Fruit fly (Drosophila melanogaster) whole organism, embryonic: ENCODE data around the gene Cdc16.
A peak's percentile ranks its signal among the peaks of the same experiment; 100 is the strongest.

ENCODE experiments used
- Aef1 ChIP-seq: fragments of 200-800 bp; sonication (Bioruptor generic); IDR thresholded peaks from 3 replicates; pipeline ENCODE4 v1.3.6; 2022; ENCODE audit warnings: missing biosample characterization, missing genetic modification characterization
- Atf6 ChIP-seq: fragments of 200-800 bp; sonication (Bioruptor generic); IDR thresholded peaks from 2 replicates; pipeline ENCODE4 v1.3.6; 2022; ENCODE audit warnings: missing biosample characterization, missing genetic modification characterization
- CG10209 ChIP-seq: fragments of 200-800 bp; sonication (Bioruptor generic); optimal IDR thresholded peaks from 3 replicates; lab custom pipeline; 2017; ENCODE audit warnings: missing biosample characterization, mild to moderate bottlenecking, missing genetic modification characterization, missing genetic modification reagents
- CG10274 ChIP-seq: fragments of 200-800 bp; sonication (Bioruptor generic); optimal IDR thresholded peaks from 3 replicates; lab custom pipeline; 2017; ENCODE audit warnings: missing biosample characterization, mild to moderate bottlenecking, missing genetic modification characterization
- CG11247 ChIP-seq: fragments of 200-800 bp; sonication (Bioruptor generic); IDR thresholded peaks from 2 replicates; pipeline ENCODE4 v1.3.6; 2022; ENCODE audit warnings: missing biosample characterization, missing genetic modification characterization
- CG12942 ChIP-seq: fragments of 200-800 bp; sonication (Bioruptor generic); optimal IDR thresholded peaks from 3 replicates; lab custom pipeline; 2016; ENCODE audit warnings: missing biosample characterization, missing genetic modification characterization
- CG13123 ChIP-seq: fragments of 200-800 bp; sonication (Bioruptor generic); optimal IDR thresholded peaks from 2 replicates; lab custom pipeline; 2016; ENCODE audit warnings: missing biosample characterization, missing genetic modification characterization
- CG14014 ChIP-seq: fragments of 200-800 bp; sonication (Bioruptor generic); IDR thresholded peaks from 2 replicates; pipeline ENCODE4 v1.3.6; 2022; ENCODE audit warnings: missing biosample characterization, missing genetic modification characterization
- CG14050 ChIP-seq: fragments of 200-800 bp; sonication (Bioruptor generic); IDR thresholded peaks from 3 replicates; pipeline ENCODE4 v1.3.6; 2022; ENCODE audit warnings: missing biosample characterization, missing genetic modification characterization
- CG1603 ChIP-seq: fragments of 200-800 bp; sonication (Bioruptor generic); optimal IDR thresholded peaks from 2 replicates; lab custom pipeline; 2019; ENCODE audit warnings: missing biosample characterization, mild to moderate bottlenecking, missing genetic modification characterization, moderate library complexity
- CG17612 ChIP-seq: fragments of 200-800 bp; sonication (Bioruptor generic); IDR thresholded peaks from 2 replicates; pipeline ENCODE4 v1.3.6; 2022; ENCODE audit warnings: missing biosample characterization, missing genetic modification characterization
- CG30020 ChIP-seq: fragments of 200-800 bp; optimal IDR thresholded peaks from 2 replicates; lab custom pipeline; 2019; ENCODE audit warnings: missing biosample characterization, mild to moderate bottlenecking, missing genetic modification characterization, moderate library complexity
- CG32767 ChIP-seq: fragments of 200-800 bp; sonication (Bioruptor generic); IDR thresholded peaks from 2 replicates; pipeline ENCODE4 v1.3.6; 2022; ENCODE audit warnings: missing biosample characterization, missing genetic modification characterization
- CG34376 ChIP-seq: fragments of 200-800 bp; sonication (Bioruptor generic); optimal IDR thresholded peaks from 2 replicates; lab custom pipeline; 2018; ENCODE audit warnings: missing biosample characterization, mild to moderate bottlenecking, missing genetic modification characterization
- CG3838 ChIP-seq: fragments of 200-800 bp; sonication (Bioruptor generic); optimal IDR thresholded peaks from 3 replicates; lab custom pipeline; 2016; ENCODE audit warnings: missing biosample characterization, missing genetic modification characterization
- CG4707 ChIP-seq: fragments of 200-800 bp; sonication (Bioruptor generic); optimal IDR thresholded peaks from 2 replicates; lab custom pipeline; 2018; ENCODE audit warnings: missing biosample characterization, mild to moderate bottlenecking, missing genetic modification characterization, moderate library complexity
- CG6272 ChIP-seq: fragments of 200-800 bp; sonication (Bioruptor generic); IDR thresholded peaks from 2 replicates; pipeline ENCODE4 v1.3.6; 2022; ENCODE audit warnings: missing biosample characterization, missing genetic modification characterization
- CG6683 ChIP-seq: fragments of 200-800 bp; sonication (Bioruptor generic); optimal IDR thresholded peaks from 2 replicates; lab custom pipeline; 2017; ENCODE audit warnings: missing biosample characterization, mild to moderate bottlenecking, missing genetic modification characterization, missing genetic modification reagents
- CG7556 ChIP-seq: fragments of 200-800 bp; sonication (Bioruptor generic); optimal IDR thresholded peaks from 2 replicates; lab custom pipeline; 2017; ENCODE audit warnings: missing biosample characterization, mild to moderate bottlenecking, missing genetic modification characterization
- CG7745 ChIP-seq: fragments of 200-800 bp; sonication (Bioruptor generic); optimal IDR thresholded peaks from 2 replicates; lab custom pipeline; 2018; ENCODE audit warnings: missing biosample characterization, mild to moderate bottlenecking, missing genetic modification characterization, moderate library complexity
- CG8290 ChIP-seq, 3 experiments: fragments of 200-800 bp; sonication (Bioruptor generic); optimal IDR thresholded peaks; 2 replicates each; lab custom pipeline; 2016 to 2019; ENCODE audit warnings: missing biosample characterization in 3 of 3, missing genetic modification characterization in 3 of 3, mild to moderate bottlenecking in 2 of 3, moderate library complexity in 1 of 3
- CG9876 ChIP-seq: fragments of 200-800 bp; sonication (Bioruptor generic); optimal IDR thresholded peaks from 2 replicates; lab custom pipeline; 2016; ENCODE audit warnings: missing biosample characterization, missing genetic modification characterization
- GATAe ChIP-seq: fragments of 200-800 bp; sonication (Bioruptor generic); conservative IDR thresholded peaks from 2 replicates; pipeline ENCODE4 v1.3.6; 2022; ENCODE audit warnings: missing biosample characterization, missing genetic modification characterization
- HmgZ ChIP-seq: fragments of 200-800 bp; sonication (Bioruptor generic); optimal IDR thresholded peaks from 2 replicates; lab custom pipeline; 2018; ENCODE audit warnings: missing biosample characterization, mild to moderate bottlenecking, missing genetic modification characterization
- Hmx ChIP-seq: fragments of 200-800 bp; sonication (Bioruptor generic); optimal IDR thresholded peaks from 2 replicates; lab custom pipeline; 2016; ENCODE audit warnings: missing biosample characterization, missing genetic modification characterization
- Hsf ChIP-seq: fragments of 200-800 bp; sonication (Bioruptor generic); optimal IDR thresholded peaks from 3 replicates; lab custom pipeline; 2016; ENCODE audit warnings: missing biosample characterization, missing genetic modification characterization
- Med ChIP-seq: fragments of 200-800 bp; sonication (Bioruptor generic); peaks from one replicate; lab custom pipeline; 2016; ENCODE audit warnings: missing biosample characterization, missing genetic modification characterization, mild to moderate bottlenecking, inconsistent platforms, moderate library complexity
- PHDP ChIP-seq: fragments of 200-800 bp; sonication (Bioruptor generic); optimal IDR thresholded peaks from 3 replicates; lab custom pipeline; 2018; ENCODE audit warnings: missing biosample characterization, mild to moderate bottlenecking, missing genetic modification characterization, moderate library complexity
- Xrp1 ChIP-seq: fragments of 200-800 bp; sonication (Bioruptor generic); IDR thresholded peaks from 2 replicates; pipeline ENCODE4 v1.3.6; 2022; ENCODE audit warnings: missing biosample characterization, missing genetic modification characterization
- amos ChIP-seq: fragments of 200-800 bp; sonication (Bioruptor generic); IDR thresholded peaks from 2 replicates; pipeline ENCODE4 v1.3.6; 2022; ENCODE audit warnings: missing biosample characterization, missing genetic modification characterization; ENCODE audit not compliant: partially characterized antibody
- ash1 ChIP-seq: fragments of 200-800 bp; sonication (Bioruptor generic); optimal IDR thresholded peaks from 2 replicates; lab custom pipeline; 2018; ENCODE audit warnings: missing biosample characterization, mild to moderate bottlenecking, missing genetic modification characterization
- bowl ChIP-seq: fragments of 200-800 bp; sonication (Bioruptor generic); IDR thresholded peaks from 2 replicates; pipeline ENCODE4 v1.3.6; 2022; ENCODE audit warnings: missing biosample characterization, missing genetic modification characterization
- bsh ChIP-seq, 2 experiments: fragments of 200-800 bp; sonication (Bioruptor generic); optimal IDR thresholded peaks; 2 replicates each; lab custom pipeline; 2017 to 2018; ENCODE audit warnings: mild to moderate bottlenecking in 2 of 2, missing biosample characterization in 2 of 2, missing genetic modification characterization in 2 of 2, moderate library complexity in 1 of 2
- btn ChIP-seq: fragments of 200-800 bp; sonication (Bioruptor generic); optimal IDR thresholded peaks from 2 replicates; lab custom pipeline; 2016; ENCODE audit warnings: missing biosample characterization, missing genetic modification characterization
- chif ChIP-seq, 2 experiments: fragments of 200-800 bp; sonication (Bioruptor generic); optimal IDR thresholded peaks; 3 replicates each; lab custom pipeline; 2016; ENCODE audit warnings: missing biosample characterization in 2 of 2, missing genetic modification characterization in 2 of 2
- crc ChIP-seq: fragments of 200-800 bp; sonication (Bioruptor generic); optimal IDR thresholded peaks from 2 replicates; lab custom pipeline; 2016; ENCODE audit warnings: missing biosample characterization, missing genetic modification characterization
- crol ChIP-seq: fragments of 200-800 bp; sonication (Bioruptor generic); IDR thresholded peaks from 2 replicates; pipeline ENCODE4 v1.3.6; 2022; ENCODE audit warnings: missing biosample characterization, missing genetic modification characterization
- cwo ChIP-seq: fragments of 200-800 bp; sonication (Bioruptor generic); optimal IDR thresholded peaks from 3 replicates; lab custom pipeline; 2017; ENCODE audit warnings: missing biosample characterization, missing genetic modification characterization, mild to moderate bottlenecking, moderate library complexity, missing genetic modification reagents
- gcm2 ChIP-seq: fragments of 200-800 bp; sonication (Bioruptor generic); optimal IDR thresholded peaks from 2 replicates; lab custom pipeline; 2016; ENCODE audit warnings: missing biosample characterization, missing genetic modification characterization
- gro ChIP-seq: fragments of 200-800 bp; sonication (Bioruptor generic); optimal IDR thresholded peaks from 2 replicates; lab custom pipeline; 2016; ENCODE audit warnings: missing biosample characterization, missing genetic modification characterization
- kay ChIP-seq: fragments of 200-800 bp; sonication (Bioruptor generic); optimal IDR thresholded peaks from 2 replicates; lab custom pipeline; 2016; ENCODE audit warnings: missing biosample characterization, missing genetic modification characterization
- lov ChIP-seq, 2 experiments: fragments of 200-800 bp in 1 of 2; fragments of >200 bp in 1 of 2; sonication (Bioruptor generic) in 1 of 2; IDR thresholded peaks in 1 of 2; optimal IDR thresholded peaks in 1 of 2; 2 replicates in 1 of 2; 3 replicates in 1 of 2; pipeline versions ENCODE4 v1.3.6 to Lab custom; 2017 to 2022; ENCODE audit warnings: missing biosample characterization in 1 of 2, missing genetic modification characterization in 1 of 2
- nau ChIP-seq: fragments of 200-800 bp; sonication (Bioruptor generic); optimal IDR thresholded peaks from 3 replicates; lab custom pipeline; 2017; ENCODE audit warnings: missing biosample characterization, mild to moderate bottlenecking, missing genetic modification characterization, missing genetic modification reagents
- nerfin-1 ChIP-seq: fragments of 200-800 bp; sonication (Bioruptor generic); optimal IDR thresholded peaks from 3 replicates; lab custom pipeline; 2019; ENCODE audit warnings: missing biosample characterization, mild to moderate bottlenecking, missing genetic modification characterization, moderate library complexity
- odd ChIP-seq: fragments of 200-800 bp; sonication (Bioruptor generic); optimal IDR thresholded peaks from 2 replicates; lab custom pipeline; 2017; ENCODE audit warnings: missing biosample characterization, mild to moderate bottlenecking, missing genetic modification characterization
- pita ChIP-seq: fragments of 200-800 bp; sonication (Bioruptor generic); optimal IDR thresholded peaks from 2 replicates; lab custom pipeline; 2017; ENCODE audit warnings: missing biosample characterization, mild to moderate bottlenecking, missing genetic modification characterization
- sima ChIP-seq: fragments of 200-800 bp; sonication (Bioruptor generic); optimal IDR thresholded peaks from 2 replicates; lab custom pipeline; 2016; ENCODE audit warnings: missing biosample characterization, missing genetic modification characterization
- sqz ChIP-seq: fragments of 200-800 bp; sonication (Bioruptor generic); optimal IDR thresholded peaks from 3 replicates; lab custom pipeline; 2018; ENCODE audit warnings: missing biosample characterization, mild to moderate bottlenecking, missing genetic modification characterization
- stc ChIP-seq: fragments of 200-800 bp; sonication (Bioruptor generic); IDR thresholded peaks from 2 replicates; pipeline ENCODE4 v1.3.6; 2022; ENCODE audit warnings: missing biosample characterization, missing genetic modification characterization
- yki ChIP-seq: fragments of >200 bp; optimal IDR thresholded peaks from 3 replicates; lab custom pipeline; 2018
- zfh1 ChIP-seq: fragments of 200-800 bp; sonication (Bioruptor generic); IDR thresholded peaks from 3 replicates; pipeline ENCODE4 v1.3.6; 2022; ENCODE audit warnings: missing biosample characterization, missing genetic modification characterization

The Cdc16 gene

dm6 chr3R:23331865-23332367 lies 50.9 kb downstream of the Cdc16 start (continued):
- TF ChIP-seq amos (GFP tag; lab: Robert Waterston, UW) (no peak), pita (GFP tag; lab: Kevin White, UChicago) (no peak), Xrp1 (GFP tag; lab: Robert Waterston, UW) (no peak), nau (GFP tag; lab: Kevin White, UChicago) (no peak), PHDP (tag; lab: Kevin White, UChicago) (no peak), GATAe (GFP tag; lab: Robert Waterston, UW) (peak; percentile 88), gro (no peak), stc (GFP tag; lab: Robert Waterston, UW) (no peak), CG3838 (GFP tag; lab: Kevin White, UChicago) (no peak), bowl (GFP tag; lab: Robert Waterston, UW) (no peak), CG12942 (GFP tag; lab: Kevin White, UChicago) (no peak), CG14014 (GFP tag; lab: Robert Waterston, UW) (no peak), CG4707 (GFP tag; lab: Kevin White, UChicago) (no peak), chif (GFP tag; optimal IDR thresholded peaks at IDR 0.05; lab: Kevin White, UChicago) (no peak), Atf6 (GFP tag; lab: Robert Waterston, UW) (no peak), Hmx (no peak), ash1 (GFP tag; lab: Kevin White, UChicago) (no peak), odd (no peak), CG32767 (GFP tag; lab: Robert Waterston, UW) (no peak), HmgZ (tag; lab: Kevin White, UChicago) (peak; percentile 8), Aef1 (no peak), nerfin-1 (tag; lab: Kevin White, UChicago) (no peak), kay (GFP tag; lab: Kevin White, UChicago) (no peak), sima (no peak), bsh (GFP tag; optimal IDR thresholded peaks at IDR 0.05; lab: Kevin White, UChicago) (peak in 1 of 2 experiments; percentile 2), Med (GFP tag; lab: Kevin White, UChicago) (peak; percentile 84), CG14050 (no peak), Hsf (GFP tag; lab: Kevin White, UChicago) (no peak), CG17612 (no peak), CG8290 (GFP tag; optimal IDR thresholded peaks at IDR 0.05; lab: Kevin White, UChicago) (no peak), CG8290 (tag; optimal IDR thresholded peaks at IDR 0.05; lab: Kevin White, UChicago) (peak in 1 of 2 experiments; percentile 63), lov (optimal IDR thresholded peaks at IDR 0.05; lab: Kevin White, UChicago) (no peak), lov (GFP tag; IDR thresholded peaks at IDR 0.05; lab: Robert Waterston, UW) (no peak), CG10209 (GFP tag; lab: Kevin White, UChicago) (no peak), CG11247 (no peak), CG30020 (no peak), CG13123 (no peak), CG10274 (GFP tag; lab: Kevin White, UChicago) (no peak), sqz (GFP tag; lab: Kevin White, UChicago) (no peak), crol (GFP tag; lab: Robert Waterston, UW) (peak; percentile 69), crc (GFP tag; lab: Kevin White, UChicago) (no peak), CG6683 (GFP tag; lab: Kevin White, UChicago) (no peak), gcm2 (no peak), cwo (GFP tag; lab: Kevin White, UChicago) (peak; percentile 51), CG6272 (GFP tag; lab: Robert Waterston, UW) (no peak), CG9876 (GFP tag; lab: Kevin White, UChicago) (no peak), CG7745 (tag; lab: Kevin White, UChicago) (no peak), CG7556 (GFP tag; lab: Kevin White, UChicago) (no peak), btn (GFP tag; lab: Kevin White, UChicago) (no peak), CG34376 (GFP tag; lab: Kevin White, UChicago) (no peak), zfh1 (GFP tag; lab: Robert Waterston, UW) (no peak), yki (no peak), CG1603 (tag; lab: Kevin White, UChicago) (peak; percentile 45)
